Fruit fly (Drosophila melanogaster): Measurements from ENCODE around the gene Eig71Eg.

Eig71Eg gene

dm6 chr3L:15657290-15657689, at the start of gene Eig71Eg, which contains the start of gene Eig71Ef:
TSS of gene Eig71Eg (plus strand) at chr3L:15657628.
TSS of gene Eig71Ef (minus strand) at chr3L:15657390.
- TF ChIP-seq CG6163 (GFP tag; IDR thresholded peaks at IDR 0.05): no peak
- no peak for TF ChIP-seq salr (GFP tag; optimal IDR thresholded peaks at IDR 0.05)
- TF ChIP-seq Hr39 (GFP tag; optimal IDR thresholded peaks at IDR 0.05): no peak
- TF ChIP-seq dsx (GFP tag; optimal IDR thresholded peaks at IDR 0.05; ENCODE audit: poor library complexity, severe bottlenecking): no peak
- TF ChIP-seq CG32006 (GFP tag; optimal IDR thresholded peaks at IDR 0.05): no peak
- TF ChIP-seq achi (GFP tag; optimal IDR thresholded peaks at IDR 0.05): no peak

DNA sequence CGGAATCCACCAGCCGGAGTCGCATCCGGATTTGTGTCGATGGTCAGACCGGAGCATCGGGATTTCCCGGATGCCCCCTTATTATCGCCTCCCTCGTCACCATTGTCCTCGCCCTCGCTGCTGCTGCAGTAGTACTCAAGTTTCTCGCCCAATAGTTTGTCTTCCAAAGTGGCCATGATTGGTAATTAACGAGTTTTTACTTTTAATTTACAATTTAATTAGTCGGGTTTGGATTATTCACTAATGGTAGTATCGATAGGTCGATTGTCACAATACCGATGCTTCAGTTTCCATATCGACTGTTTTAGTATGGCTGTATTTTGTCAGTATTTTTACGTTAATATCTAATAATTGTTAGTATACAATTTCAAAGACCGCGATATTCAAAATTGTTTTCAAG, 47.3 kb upstream of the Eig71Eg start, which contains the start of gene CG7650:
Gene CG7650, minus strand, starts transcription at position 278 of the 400 bp plus-strand sequence.
- TF ChIP-seq CG1621 (tag; optimal IDR thresholded peaks at IDR 0.05) (peak; percentile 86), Sox14 (GFP tag; optimal IDR thresholded peaks at IDR 0.05) (peak; percentile 3), CG6808 (GFP tag; optimal IDR thresholded peaks at IDR 0.05) (no peak)

dm6 chr3L:15612728-15613127, 44.7 kb upstream of the Eig71Eg start, which contains the start of gene CG13449:
TSS of gene CG13449 (minus strand) at chr3L:15612828.
- no peak for TF ChIP-seq fd59A (GFP tag; optimal IDR thresholded peaks at IDR 0.05)
- TF ChIP-seq Ets21C (GFP tag; optimal IDR thresholded peaks at IDR 0.05): no peak
- TF ChIP-seq Eip75B (GFP tag; optimal IDR thresholded peaks at IDR 0.05): no peak
- TF ChIP-seq achi (GFP tag; optimal IDR thresholded peaks at IDR 0.05): no peak
- TF ChIP-seq fd85E (GFP tag; optimal IDR thresholded peaks at IDR 0.05): no peak
- TF ChIP-seq CG11762 (GFP tag; optimal IDR thresholded peaks at IDR 0.05; ENCODE audit: insufficient read depth): no peak
- no peak for TF ChIP-seq CG34406 (GFP tag; optimal IDR thresholded peaks at IDR 0.05)
- no peak for TF ChIP-seq Lpt (GFP tag; optimal IDR thresholded peaks at IDR 0.05)

- no peak for TF ChIP-seq fd59A (GFP tag; optimal IDR thresholded peaks at IDR 0.05)
- no peak for TF ChIP-seq CG15336 (GFP tag; IDR thresholded peaks at IDR 0.05)
These were observed 40.9 kb upstream of the Eig71Eg start for dm6 chr3L:15616490-15616889.

DNA sequence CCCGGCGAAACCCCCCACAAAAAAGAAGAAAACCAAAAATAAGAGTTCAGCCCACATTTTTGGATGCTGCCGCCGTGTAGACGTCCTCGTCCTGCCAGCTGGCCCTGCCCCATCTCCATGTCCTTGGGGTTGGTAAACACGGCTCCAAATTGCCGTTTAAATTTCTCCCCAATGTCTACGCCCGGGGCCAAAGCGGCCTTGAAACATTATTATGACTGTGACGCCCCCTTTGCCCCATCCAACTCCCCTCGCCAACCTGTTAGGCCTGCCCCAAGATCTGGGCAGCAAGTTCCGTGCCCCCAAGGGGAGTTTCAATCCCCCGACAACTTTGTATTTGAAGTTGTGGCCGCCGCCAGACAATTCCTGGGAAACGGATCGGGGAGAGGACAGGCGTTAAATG, 40.5 kb upstream of the Eig71Eg start:
- no peak for TF ChIP-seq net (GFP tag; optimal IDR thresholded peaks at IDR 0.05)
- TF ChIP-seq CG32006 (GFP tag; optimal IDR thresholded peaks at IDR 0.05): no peak
- TF ChIP-seq Smox (GFP tag; optimal IDR thresholded peaks at IDR 0.05): no peak
- TF ChIP-seq Ets96B (tag; optimal IDR thresholded peaks at IDR 0.05): no peak
- TF ChIP-seq dac (GFP tag; optimal IDR thresholded peaks at IDR 0.05): no peak
- TF ChIP-seq CG34406 (GFP tag; optimal IDR thresholded peaks at IDR 0.05): no peak
- TF ChIP-seq dsx (GFP tag; optimal IDR thresholded peaks at IDR 0.05; ENCODE audit: poor library complexity, severe bottlenecking): no peak
- TF ChIP-seq CG3919 (GFP tag; optimal IDR thresholded peaks at IDR 0.05): no peak
- TF ChIP-seq fd59A (GFP tag; optimal IDR thresholded peaks at IDR 0.05): no peak
- TF ChIP-seq CG8632 (GFP tag; optimal IDR thresholded peaks at IDR 0.05): no peak
- TF ChIP-seq Met (GFP tag; optimal IDR thresholded peaks at IDR 0.05): no peak
- no peak for TF ChIP-seq spab (GFP tag; optimal IDR thresholded peaks at IDR 0.05)
- TF ChIP-seq Gug (GFP tag; IDR thresholded peaks at IDR 0.05): no peak
- no peak for TF ChIP-seq Hr38 (GFP tag; optimal IDR thresholded peaks at IDR 0.05)
- no peak for TF ChIP-seq CG7368 (GFP tag; optimal IDR thresholded peaks at IDR 0.05)
- TF ChIP-seq CG15336 (GFP tag; IDR thresholded peaks at IDR 0.05): no peak
- no peak for TF ChIP-seq CG11294 (GFP tag; IDR thresholded peaks at IDR 0.05)
- TF ChIP-seq CG6163 (GFP tag; IDR thresholded peaks at IDR 0.05): no peak
- TF ChIP-seq Hr39 (GFP tag; optimal IDR thresholded peaks at IDR 0.05): no peak
- TF ChIP-seq Blimp-1 (GFP tag; optimal IDR thresholded peaks at IDR 0.05): no peak

DNA sequence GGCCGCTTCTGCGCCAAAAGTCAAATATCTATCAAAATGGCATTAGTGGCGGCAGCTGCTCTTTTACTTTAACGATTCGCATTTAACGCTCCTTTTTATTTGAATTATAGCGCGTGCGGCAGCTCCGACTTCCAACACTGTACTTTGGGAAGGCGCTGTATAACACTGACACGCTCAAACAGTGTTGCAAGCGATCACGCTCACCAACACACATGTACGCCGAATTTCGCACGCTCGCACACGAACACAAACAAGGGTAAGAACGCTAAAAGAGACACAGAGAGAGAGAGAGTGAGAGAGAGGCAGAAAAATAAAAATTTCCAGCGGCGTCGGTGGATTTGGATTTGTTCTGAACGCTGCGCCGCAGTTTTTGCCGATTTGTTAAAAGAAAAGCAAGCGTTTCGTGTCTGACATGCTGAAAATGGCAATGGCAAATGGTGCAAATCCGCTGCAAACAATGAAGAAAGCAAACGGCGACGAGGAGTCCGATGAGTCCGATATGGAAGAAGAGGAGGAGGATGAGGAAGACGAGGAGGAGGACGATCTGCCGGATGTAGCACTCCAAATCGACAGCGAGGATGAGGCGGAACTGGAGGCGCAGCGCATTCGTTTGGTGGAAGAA, 37.7 kb upstream of the Eig71Eg start, which contains the start of gene Phs:
Gene Phs, plus strand, starts transcription at position 276 of the 622 bp plus-strand sequence.
- TF ChIP-seq CG10631 (GFP tag; optimal IDR thresholded peaks at IDR 0.05): peak; percentile 67
- TF ChIP-seq Gug (GFP tag; IDR thresholded peaks at IDR 0.05): peak; percentile 33; the same call in 1 of the 2 replicates
- TF ChIP-seq CG6276 (GFP tag; optimal IDR thresholded peaks at IDR 0.05): no peak
- peak; percentile 32; the same call in 1 of the 2 replicates for TF ChIP-seq CG11294 (GFP tag; IDR thresholded peaks at IDR 0.05)
- peak; percentile 66 for TF ChIP-seq CG6792 (GFP tag; optimal IDR thresholded peaks at IDR 0.05)
- peak; percentile 65 for TF ChIP-seq CG10669 (GFP tag; optimal IDR thresholded peaks at IDR 0.05)
- TF ChIP-seq vri (GFP tag; optimal IDR thresholded peaks at IDR 0.05): peak; percentile 81
- TF ChIP-seq CG11902 (GFP tag; optimal IDR thresholded peaks at IDR 0.05): peak; percentile 63
- TF ChIP-seq achi (GFP tag; optimal IDR thresholded peaks at IDR 0.05): peak; percentile 68
- TF ChIP-seq Hr38 (GFP tag; optimal IDR thresholded peaks at IDR 0.05): no peak
- TF ChIP-seq Lpt (GFP tag; optimal IDR thresholded peaks at IDR 0.05): no peak
- peak; percentile 28 for TF ChIP-seq Hr4 (GFP tag; optimal IDR thresholded peaks at IDR 0.05)
- TF ChIP-seq cyc (GFP tag; optimal IDR thresholded peaks at IDR 0.05): peak; percentile 87
- peak; percentile 61 for TF ChIP-seq acj6 (GFP tag; optimal IDR thresholded peaks at IDR 0.05)
- peak; percentile 82 for TF ChIP-seq esn (GFP tag; optimal IDR thresholded peaks at IDR 0.05)
- peak; percentile 72 for TF ChIP-seq OdsH (GFP tag; optimal IDR thresholded peaks at IDR 0.05)
